Worm (Caenorhabditis elegans) whole organism, L4 larva: ENCODE results near the gene col-103.
"Not testable (repeated sequence)": the region's sequence is repeated elsewhere in the genome, so short reads cannot be mapped to it uniquely, and the experiment has no call there.

ENCODE experiments used
- D1046.2 ChIP-seq: fragments of 200-800 bp; sonication (Bioruptor generic); IDR thresholded peaks from 2 replicates; pipeline ENCODE4 v1.3.6; 2022; ENCODE audit warnings: missing genetic modification characterization, missing compliant biosample characterization
- F37D6.2 ChIP-seq: sonication (generic microtip); optimal IDR thresholded peaks from 2 replicates; lab custom pipeline; 2016; ENCODE audit warnings: mild to moderate bottlenecking, missing genetic modification characterization, missing compliant biosample characterization
- T20F7.1 ChIP-seq: fragments of 200-800 bp; sonication (Bioruptor generic); optimal IDR thresholded peaks from 2 replicates; lab custom pipeline; 2018; ENCODE audit warnings: mild to moderate bottlenecking, missing genetic modification characterization, missing compliant biosample characterization
- Y48G9A.11 ChIP-seq: fragments of 200-800 bp; sonication (Bioruptor generic); IDR thresholded peaks from 2 replicates; pipeline ENCODE4 v1.3.6; 2022; ENCODE audit warnings: missing genetic modification reagents, missing genetic modification characterization, missing compliant biosample characterization
- aha-1 ChIP-seq: fragments of 150-350 bp; peaks from one replicate; lab custom pipeline; 2014; ENCODE audit warnings: missing biosample characterization, missing genetic modification characterization
- ama-1 ChIP-seq: fragments of 150-350 bp; optimal IDR thresholded peaks from 2 replicates; lab custom pipeline; 2014; ENCODE audit warnings: inconsistent platforms, mixed read lengths
- attf-4 ChIP-seq: sonication (generic microtip); optimal IDR thresholded peaks from 3 replicates; lab custom pipeline; 2017; ENCODE audit warnings: missing biosample characterization, missing genetic modification characterization
- ceh-28 ChIP-seq: fragments of 150-350 bp; optimal IDR thresholded peaks from 2 replicates; lab custom pipeline; 2014; ENCODE audit warnings: missing biosample characterization, missing genetic modification reagents, missing genetic modification characterization
- ceh-44 ChIP-seq: fragments of 200-800 bp; sonication (Bioruptor generic); IDR thresholded peaks from 2 replicates; pipeline ENCODE4 v1.3.6; 2022; ENCODE audit warnings: missing genetic modification reagents, missing genetic modification characterization, missing compliant biosample characterization
- ceh-82 ChIP-seq: sonication (generic microtip); optimal IDR thresholded peaks from 2 replicates; lab custom pipeline; 2017; ENCODE audit warnings: missing biosample characterization, missing genetic modification characterization
- daf-16 ChIP-seq, 3 experiments: sonication (generic microtip); optimal IDR thresholded peaks; 2 replicates each; lab custom pipeline; 2016 to 2017; ENCODE audit warnings: missing genetic modification characterization in 3 of 3, missing genetic modification reagents in 3 of 3, mild to moderate bottlenecking in 2 of 3, missing compliant biosample characterization in 2 of 3, missing biosample characterization in 1 of 3, moderate library complexity in 1 of 3
- dmd-9 ChIP-seq: fragments of 200-800 bp; sonication (Bioruptor generic); IDR thresholded peaks from 2 replicates; pipeline ENCODE4 v1.3.6; 2022; ENCODE audit warnings: missing genetic modification reagents, missing genetic modification characterization, missing compliant biosample characterization
- egl-27 ChIP-seq: sonication (generic microtip); optimal IDR thresholded peaks from 3 replicates; lab custom pipeline; 2017; ENCODE audit warnings: missing biosample characterization, missing genetic modification reagents, missing genetic modification characterization
- egl-43 ChIP-seq: fragments of 200-800 bp; sonication (Bioruptor generic); IDR thresholded peaks from 2 replicates; pipeline ENCODE4 v1.3.6; 2022; ENCODE audit warnings: missing genetic modification reagents, missing genetic modification characterization, missing compliant biosample characterization
- fos-1 ChIP-seq: fragments of 150-350 bp; optimal IDR thresholded peaks from 2 replicates; lab custom pipeline; 2014; ENCODE audit warnings: missing biosample characterization, missing genetic modification characterization
- gei-8 ChIP-seq: fragments of 200-800 bp; sonication (Bioruptor generic); optimal IDR thresholded peaks from 2 replicates; lab custom pipeline; 2018; ENCODE audit warnings: mild to moderate bottlenecking, missing genetic modification characterization, missing compliant biosample characterization
- hlh-30 ChIP-seq: sonication (generic microtip); optimal IDR thresholded peaks from 2 replicates; lab custom pipeline; 2017; ENCODE audit warnings: antibody characterized with exemption, mild to moderate bottlenecking, missing genetic modification characterization, missing compliant biosample characterization; ENCODE audit not compliant: insufficient read depth
- jun-1 ChIP-seq: fragments of 150-350 bp; optimal IDR thresholded peaks from 2 replicates; lab custom pipeline; 2014; ENCODE audit warnings: missing biosample characterization, missing genetic modification reagents, missing genetic modification characterization
- lin-29 ChIP-seq: fragments of 200-800 bp; sonication (Bioruptor generic); IDR thresholded peaks from 2 replicates; pipeline ENCODE4 v1.3.6; 2022; ENCODE audit warnings: missing genetic modification reagents, missing genetic modification characterization, missing compliant biosample characterization
- lin-38 ChIP-seq: fragments of 200-800 bp; sonication (Bioruptor generic); IDR thresholded peaks from 2 replicates; pipeline ENCODE4 v1.3.6; 2022; ENCODE audit warnings: missing genetic modification reagents, missing genetic modification characterization, missing compliant biosample characterization
- mep-1 ChIP-seq: fragments of 150-350 bp; sonication (generic microtip); optimal IDR thresholded peaks from 3 replicates; lab custom pipeline; 2014; ENCODE audit warnings: missing biosample characterization, missing genetic modification characterization
- mes-2 ChIP-seq: sonication (generic microtip); optimal IDR thresholded peaks from 2 replicates; lab custom pipeline; 2016; ENCODE audit warnings: missing genotype, mild to moderate bottlenecking, missing genetic modification characterization, missing compliant biosample characterization; ENCODE audit not compliant: poor library complexity, severe bottlenecking
- nhr-10 ChIP-seq: fragments of 150-350 bp; optimal IDR thresholded peaks from 2 replicates; lab custom pipeline; 2014; ENCODE audit warnings: missing biosample characterization, missing genetic modification characterization
- nhr-102 ChIP-seq: sonication (generic microtip); optimal IDR thresholded peaks from 2 replicates; lab custom pipeline; 2016; ENCODE audit warnings: mild to moderate bottlenecking, missing genetic modification characterization, moderate library complexity, missing compliant biosample characterization
- nhr-111 ChIP-seq: fragments of 200-800 bp; sonication (Bioruptor generic); optimal IDR thresholded peaks from 2 replicates; lab custom pipeline; 2018; ENCODE audit warnings: mild to moderate bottlenecking, missing genetic modification characterization, missing compliant biosample characterization
- nhr-76 ChIP-seq: fragments of 150-350 bp; optimal IDR thresholded peaks from 2 replicates; lab custom pipeline; 2014; ENCODE audit warnings: missing biosample characterization, missing genetic modification characterization
- php-3 ChIP-seq: fragments of 200-800 bp; sonication (Bioruptor generic); IDR thresholded peaks from 2 replicates; pipeline ENCODE4 v1.3.6; 2022; ENCODE audit warnings: missing genetic modification reagents, missing genetic modification characterization, missing compliant biosample characterization
- pqm-1 ChIP-seq: sonication (generic microtip); optimal IDR thresholded peaks from 2 replicates; lab custom pipeline; 2017; ENCODE audit warnings: missing biosample characterization, missing genetic modification characterization
- rbr-2 ChIP-seq: sonication (generic microtip); optimal IDR thresholded peaks from 2 replicates; lab custom pipeline; 2016; ENCODE audit warnings: missing genotype, missing genetic modification characterization, missing compliant biosample characterization
- sdz-12 ChIP-seq: fragments of 200-800 bp; sonication (Bioruptor generic); optimal IDR thresholded peaks from 2 replicates; lab custom pipeline; 2018; ENCODE audit warnings: mild to moderate bottlenecking, missing genetic modification characterization, missing compliant biosample characterization
- set-16 ChIP-seq: fragments of 200-800 bp; sonication (Bioruptor generic); IDR thresholded peaks from 2 replicates; pipeline ENCODE4 v1.3.6; 2022; ENCODE audit warnings: missing genetic modification reagents, missing genetic modification characterization, missing compliant biosample characterization
- snpc-1.2 ChIP-seq: fragments of 200-800 bp; sonication (Bioruptor generic); IDR thresholded peaks from 2 replicates; pipeline ENCODE4 v1.3.6; 2022; ENCODE audit warnings: missing genetic modification reagents, missing genetic modification characterization, missing compliant biosample characterization
- spr-3 ChIP-seq: fragments of 200-800 bp; sonication (Bioruptor generic); optimal IDR thresholded peaks from 2 replicates; lab custom pipeline; 2018; ENCODE audit warnings: mild to moderate bottlenecking, missing genetic modification characterization, missing compliant biosample characterization
- tra-1 ChIP-seq: fragments of 200-800 bp; sonication (Bioruptor generic); IDR thresholded peaks from 2 replicates; pipeline ENCODE4 v1.3.6; 2022; ENCODE audit warnings: missing genetic modification reagents, missing genetic modification characterization, missing compliant biosample characterization
- unc-62 ChIP-seq, 3 experiments: fragments of 150-350 bp in 1 of 3; sonication (generic microtip); optimal IDR thresholded peaks in 2 of 3; peaks in 1 of 3; 1 replicate in 1 of 3; 2 replicates in 2 of 3; lab custom pipeline; 2014 to 2017; ENCODE audit warnings: missing biosample characterization in 3 of 3, missing genetic modification characterization in 3 of 3, missing genetic modification reagents in 3 of 3, missing genotype in 1 of 3
- zfp-3 ChIP-seq: fragments of 200-800 bp; sonication (Bioruptor generic); conservative IDR thresholded peaks from 2 replicates; pipeline ENCODE4 v1.3.6; 2022; ENCODE audit warnings: missing genetic modification reagents, missing genetic modification characterization, missing compliant biosample characterization
- zip-11 ChIP-seq: fragments of 200-800 bp; sonication (Bioruptor generic); IDR thresholded peaks from 2 replicates; pipeline ENCODE4 v1.3.6; 2022; ENCODE audit warnings: missing genetic modification characterization, missing compliant biosample characterization
- zip-2 ChIP-seq: fragments of 150-350 bp; optimal IDR thresholded peaks from 2 replicates; lab custom pipeline; 2014; ENCODE audit warnings: missing biosample characterization, missing genetic modification characterization

Gene col-103

ce11 chrIV:771061-771460 lies 7.6 kb upstream of the col-103 start, which contains the start of gene F56B3.9:
F56B3.9 (plus strand) TSS chrIV:771361.
- TF ChIP-seq jun-1 (tag; lab: Kevin White, UChicago); lin-29 (GFP tag; lab: Robert Waterston, UW); pqm-1 (tag; lab: Kevin White, UChicago): not testable (repeated sequence)

DNA sequence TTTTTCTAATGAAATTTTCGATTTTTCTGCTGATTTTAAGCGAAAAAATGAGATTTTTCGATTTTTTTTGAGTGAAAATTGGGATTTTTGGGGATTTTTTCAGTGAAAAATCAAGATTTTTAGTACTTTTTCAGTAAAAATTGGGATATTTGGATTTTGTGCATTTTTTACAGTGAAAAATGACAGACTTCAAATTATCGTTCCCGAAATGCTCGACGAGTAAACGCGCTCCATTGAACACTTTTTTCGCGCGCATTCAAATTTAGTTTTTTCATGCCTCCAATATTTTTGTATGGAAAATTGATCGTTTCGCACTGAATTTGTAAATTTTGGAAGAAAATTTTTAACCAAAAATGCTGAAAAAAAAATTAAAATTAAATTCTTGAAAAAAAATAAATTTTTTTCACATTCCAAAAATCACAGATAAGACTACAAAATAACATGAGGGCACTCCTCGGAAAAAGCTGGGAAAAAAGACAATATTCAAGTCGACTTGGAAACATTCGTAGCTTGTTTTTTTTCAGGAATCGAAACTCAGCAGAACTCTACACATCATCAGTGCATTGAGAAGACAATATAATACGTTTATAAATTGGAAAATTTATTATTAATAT lies 6.6 kb upstream of the col-103 start:
- TF ChIP-seq lin-38 (GFP tag; lab: Robert Waterston, UW): peak; percentile 86
- TF ChIP-seq, all 104 proteins: peak for 1; not testable (repeated sequence) for 103

DNA sequence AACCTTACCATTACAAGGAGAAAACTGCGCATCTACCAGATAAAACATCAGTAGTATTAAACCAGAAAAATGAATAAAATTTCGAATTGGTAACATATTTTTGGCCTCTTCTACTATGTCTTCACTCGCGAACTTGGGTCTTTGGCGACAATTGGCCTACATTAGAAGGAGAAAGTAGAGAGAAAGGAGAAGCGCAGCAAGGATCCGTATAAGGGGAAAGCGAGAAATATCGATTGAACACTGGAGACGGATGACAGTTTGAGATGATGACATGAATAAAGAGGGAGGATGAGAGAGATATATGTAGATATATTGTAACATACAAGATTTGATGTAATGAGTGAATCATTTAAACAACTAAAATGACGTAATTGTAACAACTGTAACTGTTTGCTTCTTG lies 4.8 kb upstream of the col-103 start, which contains the start of gene F56B3.2:
F56B3.2 (minus strand) TSS at position 273 of the 400 bp plus-strand sequence.
- peak; percentile 24 for TF ChIP-seq aha-1 (tag; lab: Kevin White, UChicago)
- no peak for TF ChIP-seq lin-38 (GFP tag; lab: Robert Waterston, UW)
- TF ChIP-seq egl-43 (GFP tag; lab: Robert Waterston, UW): no peak
- no peak for TF ChIP-seq nhr-76 (tag; lab: Kevin White, UChicago)
- peak; percentile 32 for TF ChIP-seq ceh-28
- TF ChIP-seq T20F7.1 (GFP tag; lab: Kevin White, UChicago): no peak

DNA sequence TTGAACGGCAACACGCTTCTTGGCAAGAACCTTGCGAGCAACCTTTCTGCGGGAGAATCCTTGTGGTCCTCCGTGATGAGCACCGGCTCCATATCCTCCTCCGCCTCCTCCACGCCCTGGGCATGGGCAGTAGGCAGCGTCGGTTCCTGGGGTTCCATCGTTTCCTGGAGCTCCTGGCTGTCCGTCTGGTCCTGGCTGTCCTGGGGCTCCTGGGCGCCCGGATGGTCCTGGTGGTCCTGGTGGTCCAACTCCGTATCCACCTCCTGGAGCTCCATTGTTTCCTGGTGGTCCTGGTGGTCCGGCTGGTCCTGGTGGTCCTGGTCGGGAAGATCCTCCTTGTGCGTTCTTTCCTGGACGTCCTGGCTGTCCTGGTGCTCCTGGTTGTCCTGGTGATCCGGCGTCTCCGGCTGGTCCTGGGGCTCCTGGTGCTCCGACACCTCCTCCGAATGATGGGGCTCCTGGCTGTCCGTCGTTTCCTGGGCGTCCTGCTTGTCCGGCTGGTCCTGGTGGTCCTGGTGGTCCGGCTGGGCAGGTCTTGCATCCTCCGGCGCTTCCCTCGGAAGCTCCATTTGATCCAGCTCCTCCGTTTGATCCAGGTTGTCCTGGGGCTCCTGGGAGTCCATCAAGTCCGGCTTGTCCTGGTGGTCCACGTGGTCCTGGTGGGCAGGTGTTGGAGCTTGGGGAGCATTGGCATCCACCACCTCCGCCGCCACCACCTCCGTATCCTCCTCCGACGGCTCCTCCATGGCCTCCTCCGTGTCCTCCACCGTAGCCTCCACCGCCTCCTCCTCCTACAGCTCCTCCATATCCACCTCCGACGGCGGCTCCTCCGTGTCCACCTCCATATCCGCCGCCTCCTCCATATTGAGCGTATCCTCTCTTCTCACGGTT lies 747 bp downstream of the col-103 start:
- TF ChIP-seq snpc-1.2: no peak
- 0 out of 2 replicates have a peak, but pooled peaks have one; percentile 9 for TF ChIP-seq lin-38 (GFP tag; lab: Robert Waterston, UW)
- no peak for TF ChIP-seq tra-1 (GFP tag; lab: Robert Waterston, UW)
- no peak for TF ChIP-seq rbr-2 (tag; lab: Kevin White, UChicago)
- peak; percentile 96 for TF ChIP-seq set-16

- TF ChIP-seq ceh-28: no peak
- peak; percentile 6 for TF ChIP-seq mes-2 (tag; lab: Kevin White, UChicago)
- no peak for TF ChIP-seq D1046.2 (GFP tag; lab: Robert Waterston, UW)
- no peak for TF ChIP-seq mep-1
- 0 out of 2 replicates have a peak, but pooled peaks have one; percentile 12 for TF ChIP-seq Y48G9A.11 (GFP tag; lab: Robert Waterston, UW)
- TF ChIP-seq F37D6.2 (tag; lab: Kevin White, UChicago): no peak
- 0 out of 2 replicates have a peak, but pooled peaks have one; percentile 68 for TF ChIP-seq zfp-3 (GFP tag; lab: Robert Waterston, UW)
- TF ChIP-seq ama-1: peak; percentile 91
- TF ChIP-seq zip-11 (GFP tag; lab: Robert Waterston, UW): no peak
- no peak for TF ChIP-seq zip-2
- no peak for TF ChIP-seq T20F7.1 (GFP tag; lab: Kevin White, UChicago)
- no peak for TF ChIP-seq gei-8 (GFP tag; lab: Kevin White, UChicago)
- TF ChIP-seq nhr-10: peak; percentile 31
- no peak for TF ChIP-seq ceh-44 (GFP tag; lab: Robert Waterston, UW)
- TF ChIP-seq nhr-111: no peak
- no peak for TF ChIP-seq daf-16 (GFP tag; optimal IDR thresholded peaks at IDR 0.05; lab: Kevin White, UChicago)
- no peak for TF ChIP-seq daf-16 (tag; optimal IDR thresholded peaks at IDR 0.05; lab: Kevin White, UChicago)
- TF ChIP-seq aha-1 (tag; lab: Kevin White, UChicago): peak; percentile 73
- no peak for TF ChIP-seq spr-3 (GFP tag; lab: Kevin White, UChicago)
- no peak for TF ChIP-seq sdz-12
- no peak for TF ChIP-seq rbr-2 (tag; lab: Kevin White, UChicago)
- TF ChIP-seq ceh-82 (tag; lab: Kevin White, UChicago): no peak
- TF ChIP-seq egl-43 (GFP tag; lab: Robert Waterston, UW): no peak
- TF ChIP-seq hlh-30: no peak
- no peak for TF ChIP-seq attf-4
- TF ChIP-seq dmd-9 (GFP tag; lab: Robert Waterston, UW): no peak
- no peak for TF ChIP-seq nhr-102 (tag; lab: Kevin White, UChicago)
- TF ChIP-seq egl-27 (tag; lab: Kevin White, UChicago): no peak
- TF ChIP-seq php-3 (GFP tag; lab: Robert Waterston, UW): no peak
- TF ChIP-seq fos-1 (tag; lab: Kevin White, UChicago): no peak
- peak in 1 of 2 experiments; percentile 92 for TF ChIP-seq unc-62 (GFP tag; optimal IDR thresholded peaks at IDR 0.05 in 1 of 2; lab: Kevin White, UChicago)
- no peak for TF ChIP-seq unc-62 (tag; optimal IDR thresholded peaks at IDR 0.05; lab: Kevin White, UChicago)
Observed at ce11 chrIV:762016-762459, 1.4 kb downstream of the col-103 start.
